Worm (Caenorhabditis elegans) whole organism, L4 larva: ENCODE measurements around the gene C26E1.2.
A peak's percentile ranks its signal among the peaks of the same experiment; 100 is the strongest.

Experiments
- Y75B8A.6 ChIP-seq: fragments of 200-800 bp; sonication (Bioruptor generic); IDR thresholded peaks from 2 replicates; pipeline ENCODE4 v1.3.6; 2022; ENCODE audit warnings: missing genetic modification reagents, missing genetic modification characterization, missing compliant biosample characterization
- ZK337.2 ChIP-seq: fragments of 200-800 bp; sonication (Bioruptor generic); IDR thresholded peaks from 2 replicates; pipeline ENCODE4 v1.3.6; 2022; ENCODE audit warnings: missing genetic modification reagents, missing genetic modification characterization, missing compliant biosample characterization
- arid-1 ChIP-seq: fragments of 200-800 bp; sonication (Bioruptor generic); conservative IDR thresholded peaks from 2 replicates; pipeline ENCODE4 v1.3.6; 2022; ENCODE audit warnings: missing genetic modification reagents, missing genetic modification characterization, missing compliant biosample characterization
- ceh-20 ChIP-seq: fragments of 200-800 bp; sonication (Bioruptor generic); IDR thresholded peaks from 2 replicates; pipeline ENCODE4 v1.3.6; 2022; ENCODE audit warnings: missing genetic modification reagents, missing genetic modification characterization, missing compliant biosample characterization
- cey-2 ChIP-seq: sonication (generic microtip); optimal IDR thresholded peaks from 3 replicates; lab custom pipeline; 2017; ENCODE audit warnings: missing genetic modification characterization, mild to moderate bottlenecking, missing compliant biosample characterization, antibody characterized with exemption, borderline replicate concordance; ENCODE audit not compliant: insufficient read depth
- dmd-6 ChIP-seq: fragments of 200-800 bp; sonication (Bioruptor generic); IDR thresholded peaks from 2 replicates; pipeline ENCODE4 v1.3.6; 2022; ENCODE audit warnings: missing genetic modification reagents, missing genetic modification characterization, missing compliant biosample characterization
- fos-1 ChIP-seq: fragments of 150-350 bp; optimal IDR thresholded peaks from 2 replicates; lab custom pipeline; 2014; ENCODE audit warnings: missing biosample characterization, missing genetic modification characterization
- gei-8 ChIP-seq: fragments of 200-800 bp; sonication (Bioruptor generic); optimal IDR thresholded peaks from 2 replicates; lab custom pipeline; 2018; ENCODE audit warnings: mild to moderate bottlenecking, missing genetic modification characterization, missing compliant biosample characterization
- hif-1 ChIP-seq, 2 experiments: sonication (generic microtip); optimal IDR thresholded peaks; 2 replicates each; lab custom pipeline; 2016 to 2017; ENCODE audit warnings: missing compliant biosample characterization in 2 of 2, missing genetic modification characterization in 2 of 2, missing genetic modification reagents in 2 of 2, missing genotype in 2 of 2, mild to moderate bottlenecking in 1 of 2
- hlh-30 ChIP-seq: sonication (generic microtip); optimal IDR thresholded peaks from 2 replicates; lab custom pipeline; 2017; ENCODE audit warnings: antibody characterized with exemption, mild to moderate bottlenecking, missing genetic modification characterization, missing compliant biosample characterization; ENCODE audit not compliant: insufficient read depth
- lin-15B ChIP-seq: fragments of 150-350 bp; sonication (generic microtip); optimal IDR thresholded peaks from 3 replicates; lab custom pipeline; 2014; ENCODE audit warnings: missing biosample characterization, missing genetic modification characterization
- lin-29 ChIP-seq: fragments of 200-800 bp; sonication (Bioruptor generic); IDR thresholded peaks from 2 replicates; pipeline ENCODE4 v1.3.6; 2022; ENCODE audit warnings: missing genetic modification reagents, missing genetic modification characterization, missing compliant biosample characterization
- lin-38 ChIP-seq: fragments of 200-800 bp; sonication (Bioruptor generic); IDR thresholded peaks from 2 replicates; pipeline ENCODE4 v1.3.6; 2022; ENCODE audit warnings: missing genetic modification reagents, missing genetic modification characterization, missing compliant biosample characterization
- lir-3 ChIP-seq: sonication (generic microtip); optimal IDR thresholded peaks from 2 replicates; lab custom pipeline; 2016; ENCODE audit warnings: mild to moderate bottlenecking, missing genetic modification characterization, missing compliant biosample characterization
- madf-9 ChIP-seq: fragments of 200-800 bp; sonication (Bioruptor generic); conservative IDR thresholded peaks from 2 replicates; pipeline ENCODE4 v1.3.6; 2022; ENCODE audit warnings: missing genetic modification reagents, missing genetic modification characterization, missing compliant biosample characterization
- mdl-1 ChIP-seq, 2 experiments: fragments of 150-350 bp in 1 of 2; sonication (generic microtip) in 1 of 2; optimal IDR thresholded peaks; 2 replicates each; lab custom pipeline; 2014 to 2017; ENCODE audit warnings: missing biosample characterization in 2 of 2, missing genetic modification characterization in 2 of 2
- mdt-29 ChIP-seq: fragments of 200-800 bp; sonication (Bioruptor generic); IDR thresholded peaks from 2 replicates; pipeline ENCODE4 v1.3.6; 2022; ENCODE audit warnings: missing genetic modification reagents, missing genetic modification characterization, missing compliant biosample characterization
- mes-2 ChIP-seq: sonication (generic microtip); optimal IDR thresholded peaks from 2 replicates; lab custom pipeline; 2016; ENCODE audit warnings: missing genotype, mild to moderate bottlenecking, missing genetic modification characterization, missing compliant biosample characterization; ENCODE audit not compliant: poor library complexity, severe bottlenecking
- nhr-10 ChIP-seq: fragments of 150-350 bp; optimal IDR thresholded peaks from 2 replicates; lab custom pipeline; 2014; ENCODE audit warnings: missing biosample characterization, missing genetic modification characterization
- nhr-237 ChIP-seq: sonication (generic microtip); optimal IDR thresholded peaks from 2 replicates; lab custom pipeline; 2017; ENCODE audit warnings: missing biosample characterization, missing genetic modification characterization
- nhr-28 ChIP-seq: fragments of 150-350 bp; optimal IDR thresholded peaks from 2 replicates; lab custom pipeline; 2014; ENCODE audit warnings: missing biosample characterization, missing genetic modification characterization
- nhr-42 ChIP-seq: fragments of 200-800 bp; sonication (Bioruptor generic); IDR thresholded peaks from 2 replicates; pipeline ENCODE4 v1.3.6; 2022; ENCODE audit warnings: missing genetic modification characterization, missing compliant biosample characterization
- nhr-6 ChIP-seq: fragments of 150-350 bp; optimal IDR thresholded peaks from 2 replicates; lab custom pipeline; 2014; ENCODE audit warnings: missing biosample characterization, missing genetic modification characterization
- nhr-77 ChIP-seq: fragments of 150-350 bp; optimal IDR thresholded peaks from 2 replicates; lab custom pipeline; 2014; ENCODE audit warnings: missing biosample characterization, missing genetic modification characterization
- pha-4 ChIP-seq, 2 experiments: fragments of 150-350 bp in 1 of 2; fragments of 200-800 bp in 1 of 2; sonication (Bioruptor generic) in 1 of 2; IDR thresholded peaks in 1 of 2; optimal IDR thresholded peaks in 1 of 2; 2 replicates each; pipeline versions ENCODE4 v1.3.6 to Lab custom; 2014 to 2022; ENCODE audit warnings: missing genetic modification characterization in 2 of 2, missing genetic modification reagents in 2 of 2, missing biosample characterization in 1 of 2, missing compliant biosample characterization in 1 of 2
- pqm-1 ChIP-seq: sonication (generic microtip); optimal IDR thresholded peaks from 2 replicates; lab custom pipeline; 2017; ENCODE audit warnings: missing biosample characterization, missing genetic modification characterization
- sdz-12 ChIP-seq: fragments of 200-800 bp; sonication (Bioruptor generic); optimal IDR thresholded peaks from 2 replicates; lab custom pipeline; 2018; ENCODE audit warnings: mild to moderate bottlenecking, missing genetic modification characterization, missing compliant biosample characterization
- skn-1 ChIP-seq: fragments of 150-350 bp; optimal IDR thresholded peaks from 2 replicates; lab custom pipeline; 2014; ENCODE audit warnings: missing biosample characterization, missing genetic modification characterization
- snpc-1.2 ChIP-seq: fragments of 200-800 bp; sonication (Bioruptor generic); IDR thresholded peaks from 2 replicates; pipeline ENCODE4 v1.3.6; 2022; ENCODE audit warnings: missing genetic modification reagents, missing genetic modification characterization, missing compliant biosample characterization
- spr-3 ChIP-seq: fragments of 200-800 bp; sonication (Bioruptor generic); optimal IDR thresholded peaks from 2 replicates; lab custom pipeline; 2018; ENCODE audit warnings: mild to moderate bottlenecking, missing genetic modification characterization, missing compliant biosample characterization
- tra-1 ChIP-seq: fragments of 200-800 bp; sonication (Bioruptor generic); IDR thresholded peaks from 2 replicates; pipeline ENCODE4 v1.3.6; 2022; ENCODE audit warnings: missing genetic modification reagents, missing genetic modification characterization, missing compliant biosample characterization
- zfp-2 ChIP-seq: sonication (generic microtip); optimal IDR thresholded peaks from 2 replicates; lab custom pipeline; 2016; ENCODE audit warnings: mild to moderate bottlenecking, missing genetic modification characterization, missing compliant biosample characterization
- ztf-7 ChIP-seq: fragments of 150-350 bp; optimal IDR thresholded peaks from 2 replicates; lab custom pipeline; 2014; ENCODE audit warnings: missing biosample characterization, missing genetic modification characterization

C26E1.2 gene

ce11 chrV:13274615-13275014 is 30.3 kb upstream of the C26E1.2 start (continued):
- no peak for TF ChIP-seq hlh-30
- peak; percentile 64 for TF ChIP-seq dmd-6
- no peak for TF ChIP-seq ztf-7
- TF ChIP-seq nhr-6 (tag; lab: Kevin White, UChicago) = no peak
- peak; percentile 48 for TF ChIP-seq pqm-1 (tag; lab: Kevin White, UChicago)
- no peak for TF ChIP-seq pha-4 (GFP tag; IDR thresholded peaks at IDR 0.05; lab: Robert Waterston, UW)
- TF ChIP-seq pha-4 (tag; optimal IDR thresholded peaks at IDR 0.05; lab: Kevin White, UChicago) = no peak
- TF ChIP-seq lir-3 (tag; lab: Kevin White, UChicago) = no peak
- no peak for TF ChIP-seq madf-9
- TF ChIP-seq gei-8 = no peak
- TF ChIP-seq snpc-1.2 (GFP tag; lab: Robert Waterston, UW) = no peak
- no peak for TF ChIP-seq nhr-10
- TF ChIP-seq nhr-237 (tag; lab: Kevin White, UChicago) = no peak
- TF ChIP-seq Y75B8A.6 (GFP tag; lab: Robert Waterston, UW) = no peak
- no peak for TF ChIP-seq cey-2 (tag; lab: Kevin White, UChicago)
- TF ChIP-seq fos-1 (tag; lab: Kevin White, UChicago) = no peak

ce11 chrV:13275959-13276358 is 29.0 kb upstream of the C26E1.2 start, which contains the start of gene F32F2.4:
Gene F32F2.4, plus strand, starts transcription at chrV:13276259.
- no peak for TF ChIP-seq arid-1 (GFP tag; lab: Robert Waterston, UW)
- no peak for TF ChIP-seq mdt-29 (GFP tag; lab: Robert Waterston, UW)
- no peak for TF ChIP-seq hlh-30
- TF ChIP-seq ZK337.2 (GFP tag; lab: Robert Waterston, UW) = no peak
- TF ChIP-seq, all 104 proteins: peak for 0

- TF ChIP-seq mes-2 (tag; lab: Kevin White, UChicago) (no peak), spr-3 (GFP tag; lab: Kevin White, UChicago) (no peak), nhr-28 (tag; lab: Kevin White, UChicago) (peak; percentile 31), skn-1 (tag; lab: Kevin White, UChicago) (no peak), sdz-12 (GFP tag; lab: Kevin White, UChicago) (no peak), Y75B8A.6 (GFP tag; lab: Robert Waterston, UW) (no peak), nhr-10 (no peak), tra-1 (GFP tag; lab: Robert Waterston, UW) (no peak)
Measured at ce11 chrV:13280382-13280781, 24.6 kb upstream of the C26E1.2 start.

- TF ChIP-seq nhr-77 (tag; lab: Kevin White, UChicago) (no peak), skn-1 (tag; lab: Kevin White, UChicago) (no peak), hif-1 (tag; optimal IDR thresholded peaks at IDR 0.05; lab: Kevin White, UChicago) (no peak), lin-38 (GFP tag; lab: Robert Waterston, UW) (no peak), mdl-1 (tag; optimal IDR thresholded peaks at IDR 0.05; lab: Kevin White, UChicago) (no peak), mes-2 (tag; lab: Kevin White, UChicago) (no peak), pha-4 (GFP tag; IDR thresholded peaks at IDR 0.05; lab: Robert Waterston, UW) (no peak), pha-4 (tag; optimal IDR thresholded peaks at IDR 0.05; lab: Kevin White, UChicago) (no peak), pqm-1 (tag; lab: Kevin White, UChicago) (no peak), lin-29 (no peak), ceh-20 (GFP tag; lab: Robert Waterston, UW) (no peak), lin-15B (tag; lab: Kevin White, UChicago) (no peak), madf-9 (no peak), nhr-237 (tag; lab: Kevin White, UChicago) (no peak), nhr-42 (no peak), zfp-2 (tag; lab: Kevin White, UChicago) (no peak)
Measured at ce11 chrV:13282958-13283357, 22.0 kb upstream of the C26E1.2 start.
